Worm (Caenorhabditis elegans) whole organism, young adult: ENCODE measurements around the gene tsct-1.

Source experiments
- B0035.1 ChIP-seq: sonication (generic microtip); optimal IDR thresholded peaks from 2 replicates; lab custom pipeline; 2016; ENCODE audit warnings: missing genetic modification characterization, mild to moderate bottlenecking, missing compliant biosample characterization, missing genotype, missing genetic modification reagents
- D2030.7 ChIP-seq: fragments of 200-800 bp; sonication (Bioruptor generic); IDR thresholded peaks from 2 replicates; pipeline ENCODE4 v1.3.6; 2022; ENCODE audit warnings: missing genetic modification reagents, missing genetic modification characterization, missing compliant biosample characterization
- F10E7.11 ChIP-seq: sonication (generic microtip); optimal IDR thresholded peaks from 2 replicates; lab custom pipeline; 2017; ENCODE audit warnings: mild to moderate bottlenecking, missing genetic modification characterization, moderate library complexity, missing compliant biosample characterization
- F37B4.10 ChIP-seq: fragments of 200-800 bp; sonication (Bioruptor generic); IDR thresholded peaks from 2 replicates; pipeline ENCODE4 v1.3.6; 2022; ENCODE audit warnings: missing genetic modification characterization, missing compliant biosample characterization
- F55B11.4 ChIP-seq: sonication (generic microtip); optimal IDR thresholded peaks from 2 replicates; lab custom pipeline; 2016; ENCODE audit warnings: missing compliant biosample characterization, missing genetic modification characterization, borderline replicate concordance; ENCODE audit not compliant: insufficient read depth
- ZK185.1 ChIP-seq: sonication (generic microtip); optimal IDR thresholded peaks from 2 replicates; lab custom pipeline; 2016; ENCODE audit warnings: mild to moderate bottlenecking, missing genetic modification characterization, missing compliant biosample characterization; ENCODE audit not compliant: poor library complexity, severe bottlenecking
- attf-3 ChIP-seq: fragments of 200-800 bp; sonication (Bioruptor generic); conservative IDR thresholded peaks from 2 replicates; pipeline ENCODE4 v1.3.6; 2022; ENCODE audit warnings: missing genetic modification reagents, missing genetic modification characterization, missing compliant biosample characterization
- chd-7 ChIP-seq: sonication (generic microtip); optimal IDR thresholded peaks from 2 replicates; lab custom pipeline; 2016; ENCODE audit warnings: mild to moderate bottlenecking, missing genetic modification characterization, moderate library complexity, missing compliant biosample characterization
- dox-1 ChIP-seq: fragments of 200-800 bp; sonication (Bioruptor generic); IDR thresholded peaks from 2 replicates; pipeline ENCODE4 v1.3.6; 2022; ENCODE audit warnings: missing genetic modification reagents, missing genetic modification characterization, missing compliant biosample characterization
- egl-44 ChIP-seq: fragments of 200-800 bp; sonication (Bioruptor generic); IDR thresholded peaks from 2 replicates; pipeline ENCODE4 v1.3.6; 2022; ENCODE audit warnings: missing genetic modification reagents, missing genetic modification characterization, missing compliant biosample characterization
- hlh-12 ChIP-seq: sonication (generic microtip); optimal IDR thresholded peaks from 2 replicates; lab custom pipeline; 2016; ENCODE audit warnings: missing genetic modification characterization, missing compliant biosample characterization
- let-526 ChIP-seq: fragments of 200-800 bp; sonication (Bioruptor generic); IDR thresholded peaks from 2 replicates; pipeline ENCODE4 v1.3.6; 2022; ENCODE audit warnings: missing genetic modification reagents, missing genetic modification characterization, missing compliant biosample characterization
- let-607 ChIP-seq, 2 experiments: fragments of 200-800 bp in 1 of 2; sonication (Bioruptor generic) in 1 of 2; sonication (generic microtip) in 1 of 2; optimal IDR thresholded peaks; 2 replicates each; lab custom pipeline; 2016 to 2018; ENCODE audit warnings: mild to moderate bottlenecking in 2 of 2, missing compliant biosample characterization in 2 of 2, missing genetic modification characterization in 2 of 2, moderate library complexity in 2 of 2, missing genotype in 1 of 2
- lin-40 ChIP-seq: sonication (generic microtip); optimal IDR thresholded peaks from 2 replicates; lab custom pipeline; 2016; ENCODE audit warnings: missing genetic modification characterization, mild to moderate bottlenecking, missing compliant biosample characterization, missing genotype, missing genetic modification reagents
- lin-54 ChIP-seq: fragments of 200-800 bp; sonication (Bioruptor generic); optimal IDR thresholded peaks from 2 replicates; lab custom pipeline; 2018; ENCODE audit warnings: mild to moderate bottlenecking, missing genetic modification characterization, missing compliant biosample characterization
- lsy-27 ChIP-seq: sonication (generic microtip); optimal IDR thresholded peaks from 2 replicates; lab custom pipeline; 2017; ENCODE audit warnings: missing genetic modification characterization, mild to moderate bottlenecking, missing compliant biosample characterization, antibody characterized with exemption, missing genotype, borderline replicate concordance; ENCODE audit not compliant: insufficient read depth
- madf-6 ChIP-seq: fragments of 200-800 bp; sonication (Bioruptor generic); IDR thresholded peaks from 2 replicates; pipeline ENCODE4 v1.3.6; 2022; ENCODE audit warnings: missing genetic modification reagents, missing genetic modification characterization, missing compliant biosample characterization
- mel-28 ChIP-seq: sonication (generic microtip); optimal IDR thresholded peaks from 2 replicates; lab custom pipeline; 2016; ENCODE audit warnings: borderline replicate concordance, mild to moderate bottlenecking, missing genetic modification characterization, missing compliant biosample characterization
- snpc-1.3 ChIP-seq: sonication (generic microtip); optimal IDR thresholded peaks from 2 replicates; lab custom pipeline; 2017; ENCODE audit warnings: missing genetic modification characterization, mild to moderate bottlenecking, missing compliant biosample characterization, antibody characterized with exemption, moderate library complexity, missing genotype, missing genetic modification reagents; ENCODE audit not compliant: insufficient read depth
- ztf-26 ChIP-seq: sonication (generic microtip); optimal IDR thresholded peaks from 2 replicates; lab custom pipeline; 2017; ENCODE audit warnings: missing genetic modification characterization, missing compliant biosample characterization

tsct-1 gene

ce11 chrX:12491138-12491537 is 57.2 kb downstream of the tsct-1 start:
- TF ChIP-seq D2030.7 (GFP tag; lab: Robert Waterston, UW) (no peak), B0035.1 (tag; lab: Kevin White, UChicago) (no peak), lin-40 (tag; lab: Kevin White, UChicago) (no peak), F10E7.11 (tag; lab: Kevin White, UChicago) (no peak), F55B11.4 (tag; lab: Kevin White, UChicago) (no peak), dox-1 (GFP tag; lab: Robert Waterston, UW) (no peak), attf-3 (GFP tag; lab: Robert Waterston, UW) (no peak), chd-7 (tag; lab: Kevin White, UChicago) (no peak), F37B4.10 (GFP tag; lab: Robert Waterston, UW) (no peak)
- TF ChIP-seq, all 124 proteins: peak for 0

- no peak for TF ChIP-seq lin-54 (GFP tag; lab: Kevin White, UChicago)
- TF ChIP-seq madf-6 (GFP tag; lab: Robert Waterston, UW) = no peak
- no peak for TF ChIP-seq lsy-27 (tag; lab: Kevin White, UChicago)
- no peak for TF ChIP-seq snpc-1.3 (tag; lab: Kevin White, UChicago)
- TF ChIP-seq attf-3 (GFP tag; lab: Robert Waterston, UW) = no peak
- no peak for TF ChIP-seq egl-44 (GFP tag; lab: Robert Waterston, UW)
- no peak for TF ChIP-seq ztf-26 (tag; lab: Kevin White, UChicago)
- TF ChIP-seq ZK185.1 (tag; lab: Kevin White, UChicago) = no peak
- no peak for TF ChIP-seq mel-28 (tag; lab: Kevin White, UChicago)
- TF ChIP-seq let-607 (tag; optimal IDR thresholded peaks at IDR 0.05; lab: Kevin White, UChicago) = no peak
- TF ChIP-seq let-526 (GFP tag; lab: Robert Waterston, UW) = no peak
- TF ChIP-seq hlh-12 (tag; lab: Kevin White, UChicago) = no peak
- TF ChIP-seq, all 124 proteins: peak for 0
These were observed 58.6 kb downstream of the tsct-1 start, which contains the start of gene lips-1 for ce11 chrX:12492467-12492866. Gene lips-1, plus strand, starts transcription at chrX:12492767.
